Fruit fly (Drosophila melanogaster) whole organism, adult: ENCODE data around the gene Fbw5.

Source experiments
- CG12768 ChIP-seq: fragments of 200-800 bp; sonication (Bioruptor generic); optimal IDR thresholded peaks from 2 replicates; lab custom pipeline; 2017; ENCODE audit warnings: missing biosample characterization, missing genetic modification characterization, mild to moderate bottlenecking, moderate library complexity, missing genetic modification reagents
- CG7045 ChIP-seq: fragments of 200-800 bp; sonication (Bioruptor generic); optimal IDR thresholded peaks from 2 replicates; lab custom pipeline; 2017; ENCODE audit warnings: missing biosample characterization, mild to moderate bottlenecking, missing genetic modification characterization
- cnc ChIP-seq, 2 experiments: fragments of >200 bp; optimal IDR thresholded peaks; 2 replicates each; lab custom pipeline; 2017
- kay ChIP-seq: fragments of 200-800 bp; sonication (Bioruptor generic); peaks from one replicate; lab custom pipeline; 2016; ENCODE audit warnings: missing biosample characterization, missing genetic modification characterization, borderline replicate concordance
- toe ChIP-seq: fragments of 200-800 bp; sonication (Bioruptor generic); optimal IDR thresholded peaks from 2 replicates; lab custom pipeline; 2016; ENCODE audit warnings: missing biosample characterization, missing genetic modification characterization

DNA sequence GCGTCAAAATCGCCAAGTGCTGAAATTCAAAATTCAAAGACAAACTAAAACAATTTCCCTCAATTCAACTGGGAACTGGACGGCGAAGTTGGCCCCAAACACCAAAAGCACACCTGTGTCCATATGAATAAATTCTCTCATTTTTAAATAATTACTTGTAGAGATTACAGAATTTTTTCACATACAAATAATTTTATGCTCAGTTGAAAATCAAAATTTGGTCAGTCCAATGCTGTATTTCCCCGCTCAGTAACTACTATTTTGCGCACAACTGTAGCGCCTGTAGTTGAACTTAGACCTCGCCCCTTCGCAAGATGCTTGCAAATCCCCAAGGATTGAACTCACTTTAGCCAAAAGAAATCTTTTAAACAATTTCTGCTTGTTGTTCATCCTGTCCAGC, 37.0 kb downstream of the Fbw5 start:
- no peak for TF ChIP-seq cnc (optimal IDR thresholded peaks at IDR 0.05; lab: Kevin White, UChicago)
- no peak for TF ChIP-seq kay (GFP tag; lab: Kevin White, UChicago)
- no peak for TF ChIP-seq CG7045 (GFP tag; lab: Kevin White, UChicago)
- no peak for TF ChIP-seq CG12768
- no peak for TF ChIP-seq toe (GFP tag; lab: Kevin White, UChicago)
